Fruit fly (Drosophila melanogaster): ENCODE results near the gene CG34382.

The CG34382 gene

dm6 chr3L:9856430-9857218 lies 22.2 kb upstream of the CG34382 start (continued):
- TF ChIP-seq grn (GFP tag; optimal IDR thresholded peaks at IDR 0.05) (no peak), CG3065 (GFP tag; optimal IDR thresholded peaks at IDR 0.05) (peak; percentile 73), unc-4 (GFP tag; IDR thresholded peaks at IDR 0.05; ENCODE audit: partially characterized antibody) (no peak), ranshi (GFP tag; IDR thresholded peaks at IDR 0.05) (peak; percentile 81), CG2202 (tag; optimal IDR thresholded peaks at IDR 0.05) (peak; percentile 87), tx (GFP tag; optimal IDR thresholded peaks at IDR 0.05) (no peak), lov (optimal IDR thresholded peaks at IDR 0.05) (no peak), lov (GFP tag; IDR thresholded peaks at IDR 0.05) (peak; percentile 77; the same call in 1 of the 3 replicates), CG10209 (GFP tag; optimal IDR thresholded peaks at IDR 0.05) (peak; percentile 84), CG11085 (GFP tag; IDR thresholded peaks at IDR 0.05) (peak; percentile 67), CG9215 (GFP tag; IDR thresholded peaks at IDR 0.05) (peak; percentile 59), fd64A (GFP tag; optimal IDR thresholded peaks at IDR 0.05) (peak; percentile 30), NfI (GFP tag; optimal IDR thresholded peaks at IDR 0.05) (peak; percentile 47), Dek (tag; optimal IDR thresholded peaks at IDR 0.05) (peak; percentile 55), CG18011 (GFP tag; optimal IDR thresholded peaks at IDR 0.05) (no peak), HLH3B (GFP tag; IDR thresholded peaks at IDR 0.05) (peak; percentile 85), btn (GFP tag; optimal IDR thresholded peaks at IDR 0.05) (no peak), chn (GFP tag; optimal IDR thresholded peaks at IDR 0.05) (peak; percentile 28), Adf1 (GFP tag; IDR thresholded peaks at IDR 0.05) (no peak), CG30020 (tag; optimal IDR thresholded peaks at IDR 0.05) (peak; percentile 9), so (GFP tag; IDR thresholded peaks at IDR 0.05) (peak; percentile 80; the same call in 2 of the 3 replicates), CG2120 (GFP tag; optimal IDR thresholded peaks at IDR 0.05) (peak; percentile 0), CG17829 (tag; optimal IDR thresholded peaks at IDR 0.05) (peak; percentile 95), gsb (GFP tag; IDR thresholded peaks at IDR 0.05) (peak; percentile 39; the same call in 1 of the 2 replicates), crp (GFP tag; optimal IDR thresholded peaks at IDR 0.05) (no peak), CG8089 (GFP tag; optimal IDR thresholded peaks at IDR 0.05) (no peak), nau (GFP tag; optimal IDR thresholded peaks at IDR 0.05) (peak; percentile 6), CG6689 (GFP tag; IDR thresholded peaks at IDR 0.05) (peak; percentile 88), CG17328 (GFP tag; IDR thresholded peaks at IDR 0.05) (peak; percentile 89), Chrac-16 (GFP tag; optimal IDR thresholded peaks at IDR 0.05) (peak; percentile 74), tap (tag; optimal IDR thresholded peaks at IDR 0.05) (peak; percentile 90), peb (GFP tag; IDR thresholded peaks at IDR 0.05) (peak; percentile 80), CG5180 (GFP tag; optimal IDR thresholded peaks at IDR 0.05) (no peak), CG5245 (GFP tag; optimal IDR thresholded peaks at IDR 0.05) (peak; percentile 69), pfk (GFP tag; optimal IDR thresholded peaks at IDR 0.05) (no peak), HLH54F (GFP tag; optimal IDR thresholded peaks at IDR 0.05) (no peak), Max (GFP tag; optimal IDR thresholded peaks at IDR 0.05) (peak; percentile 34), Sox100B (GFP tag; optimal IDR thresholded peaks at IDR 0.05) (peak; percentile 85), sob (GFP tag; IDR thresholded peaks at IDR 0.05) (peak; percentile 83), Ravus (GFP tag; IDR thresholded peaks at IDR 0.05) (no peak; the same call in none of the 2 replicates), CG7963 (GFP tag; IDR thresholded peaks at IDR 0.05; ENCODE audit: partially characterized antibody) (no peak), gfzf (GFP tag; optimal IDR thresholded peaks at IDR 0.05) (no peak), CG33557 (GFP tag; optimal IDR thresholded peaks at IDR 0.05) (peak; percentile 88), B-H2 (GFP tag; optimal IDR thresholded peaks at IDR 0.05) (no peak), wek (GFP tag; optimal IDR thresholded peaks at IDR 0.05) (no peak), lmd (GFP tag; IDR thresholded peaks at IDR 0.05) (peak; percentile 81), abd-A (tag; optimal IDR thresholded peaks at IDR 0.05) (peak; percentile 90), CG8290 (GFP tag; optimal IDR thresholded peaks at IDR 0.05) (peak; percentile 46), CG8290 (tag; optimal IDR thresholded peaks at IDR 0.05) (no peak), E2f1 (GFP tag; IDR thresholded peaks at IDR 0.05) (peak; percentile 91)
